Worm (Caenorhabditis elegans): ENCODE data around the gene C53A5.17.

ce11 chrV:14499074-14499864, 21.6 kb downstream of the C53A5.17 start:
- no peak for TF ChIP-seq unc-62 (GFP tag; optimal IDR thresholded peaks at IDR 0.05)
- no peak for TF ChIP-seq nhr-28 (tag; optimal IDR thresholded peaks at IDR 0.05)
- no peak for TF ChIP-seq mep-1 (tag; optimal IDR thresholded peaks at IDR 0.05)
- no peak for TF ChIP-seq flh-1 (GFP tag; optimal IDR thresholded peaks at IDR 0.05)
- no peak for TF ChIP-seq ces-1 (GFP tag; optimal IDR thresholded peaks at IDR 0.05)
- TF ChIP-seq cnd-1 (tag; optimal IDR thresholded peaks at IDR 0.05) = no peak
- no peak for TF ChIP-seq sptf-1 (tag; optimal IDR thresholded peaks at IDR 0.05)
- no peak for TF ChIP-seq unc-39 (tag; optimal IDR thresholded peaks at IDR 0.05)
- TF ChIP-seq elt-3 (tag; optimal IDR thresholded peaks at IDR 0.05) = no peak
- TF ChIP-seq elt-1 (tag; optimal IDR thresholded peaks at IDR 0.05; ENCODE audit: borderline replicate concordance, insufficient read depth) = no peak
- TF ChIP-seq M03D4.4 (tag; optimal IDR thresholded peaks at IDR 0.05) = no peak
